Fruit fly (Drosophila melanogaster): Measurements from ENCODE around the gene Cht7.

The Cht7 gene

DNA sequence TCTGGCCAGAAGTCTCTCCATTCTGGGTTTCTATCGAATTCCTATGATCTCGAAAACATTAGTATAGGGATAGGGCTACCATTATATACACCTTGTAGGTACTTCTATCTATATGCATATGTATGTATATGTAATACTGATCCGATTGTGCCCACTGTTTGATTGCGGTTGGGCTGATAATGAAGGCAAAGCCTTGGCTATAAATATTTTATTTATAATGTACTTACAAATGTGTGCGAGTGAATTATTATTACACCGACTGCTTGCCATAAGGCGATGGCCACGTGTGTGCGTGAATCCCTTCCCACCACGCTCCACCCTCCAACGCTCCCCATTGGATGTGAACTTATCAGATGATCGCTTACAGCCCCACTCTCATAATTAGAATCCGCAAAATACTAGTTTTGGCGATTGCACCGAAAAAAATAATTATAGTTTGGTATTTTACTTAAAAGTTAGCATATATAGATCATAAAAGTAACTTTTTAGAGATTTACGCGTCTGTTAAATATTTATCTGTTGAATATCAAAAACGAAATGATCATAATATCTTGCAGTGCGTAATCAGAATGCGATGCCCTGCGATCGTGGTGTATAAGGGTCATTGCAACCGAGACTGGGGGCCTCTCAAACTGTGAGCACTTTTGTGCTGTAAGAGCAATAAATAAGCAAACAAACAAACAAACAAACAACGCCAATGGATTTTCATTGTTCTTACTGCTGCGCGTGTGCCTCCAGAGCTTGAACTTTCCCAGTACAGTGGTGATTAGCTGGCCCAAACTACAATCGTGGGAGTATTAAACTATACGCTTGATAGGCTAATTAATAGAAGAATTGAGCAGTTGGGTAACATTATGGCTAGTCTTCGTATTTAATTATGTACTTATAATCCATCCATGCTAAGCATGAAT is 26.4 kb downstream of the Cht7 start (continued):
- TF ChIP-seq cg (GFP tag; optimal IDR thresholded peaks at IDR 0.05) (peak; percentile 49), CG30020 (tag; optimal IDR thresholded peaks at IDR 0.05) (no peak), CG12104 (GFP tag; optimal IDR thresholded peaks at IDR 0.05) (no peak), CG8478 (optimal IDR thresholded peaks at IDR 0.05) (no peak), Mes4 (GFP tag; optimal IDR thresholded peaks at IDR 0.05) (peak; percentile 22), Sin3A (optimal IDR thresholded peaks at IDR 0.05) (no peak), stc (GFP tag; IDR thresholded peaks at IDR 0.05) (peak; percentile 53), CG7357 (GFP tag; IDR thresholded peaks at IDR 0.05) (no peak), GATAe (GFP tag; conservative IDR thresholded peaks at IDR 0.05) (peak; percentile 57; the same call in 1 of the 2 replicates), CG34224 (GFP tag; IDR thresholded peaks at IDR 0.05; ENCODE audit: partially characterized antibody) (no peak), C15 (GFP tag; IDR thresholded peaks at IDR 0.05) (no peak), CG15514 (GFP tag; optimal IDR thresholded peaks at IDR 0.05) (peak; percentile 53), CG10431 (GFP tag; optimal IDR thresholded peaks at IDR 0.05) (no peak), CG2199 (GFP tag; IDR thresholded peaks at IDR 0.05) (0 out of 3 replicates have a peak, but pooled peaks have one; percentile 25), CG9797 (GFP tag; optimal IDR thresholded peaks at IDR 0.05) (no peak), sisA (GFP tag; IDR thresholded peaks at IDR 0.05) (no peak), CG31224 (GFP tag; IDR thresholded peaks at IDR 0.05) (0 out of 2 replicates have a peak, but pooled peaks have one; percentile 5), CG14667 (GFP tag; IDR thresholded peaks at IDR 0.05) (peak; percentile 7; the same call in 1 of the 2 replicates), gfzf (GFP tag; optimal IDR thresholded peaks at IDR 0.05) (no peak), E2f1 (GFP tag; IDR thresholded peaks at IDR 0.05) (peak; percentile 35; the same call in 1 of the 2 replicates), cwo (GFP tag; optimal IDR thresholded peaks at IDR 0.05) (peak; percentile 75), Mrtf (GFP tag; IDR thresholded peaks at IDR 0.05) (no peak), seq (GFP tag; IDR thresholded peaks at IDR 0.05) (no peak), sna (GFP tag; IDR thresholded peaks at IDR 0.05; ENCODE audit: partially characterized antibody) (no peak), CG2889 (GFP tag; IDR thresholded peaks at IDR 0.05) (no peak), trem (tag; optimal IDR thresholded peaks at IDR 0.05) (no peak), CG31441 (GFP tag; IDR thresholded peaks at IDR 0.05) (peak; percentile 49; the same call in 1 of the 2 replicates), Hr39 (optimal IDR thresholded peaks at IDR 0.05) (no peak), CG4404 (GFP tag; IDR thresholded peaks at IDR 0.05) (no peak), CG1233 (GFP tag; optimal IDR thresholded peaks at IDR 0.05) (peak; percentile 7), repo (GFP tag; optimal IDR thresholded peaks at IDR 0.05) (no peak), CG14710 (tag; optimal IDR thresholded peaks at IDR 0.05) (no peak), peb (GFP tag; IDR thresholded peaks at IDR 0.05) (no peak), E2f2 (GFP tag; IDR thresholded peaks at IDR 0.05) (no peak), kah (GFP tag; optimal IDR thresholded peaks at IDR 0.05) (no peak), ERR (GFP tag; optimal IDR thresholded peaks at IDR 0.05) (no peak), Dek (tag; optimal IDR thresholded peaks at IDR 0.05) (no peak), CG33213 (GFP tag; optimal IDR thresholded peaks at IDR 0.05) (peak; percentile 16), MTF-1 (GFP tag; optimal IDR thresholded peaks at IDR 0.05; ENCODE audit: borderline replicate concordance) (peak; percentile 25), insv (GFP tag; optimal IDR thresholded peaks at IDR 0.05) (no peak), fu2 (GFP tag; optimal IDR thresholded peaks at IDR 0.05) (no peak), Dip2 (GFP tag; IDR thresholded peaks at IDR 0.05) (no peak), HmgZ (tag; optimal IDR thresholded peaks at IDR 0.05) (no peak), BEAF-32 (GFP tag; optimal IDR thresholded peaks at IDR 0.05) (no peak), pita (GFP tag; optimal IDR thresholded peaks at IDR 0.05) (no peak), ind (GFP tag; optimal IDR thresholded peaks at IDR 0.05) (no peak), dan (GFP tag; IDR thresholded peaks at IDR 0.05) (no peak), sqz (GFP tag; optimal IDR thresholded peaks at IDR 0.05) (no peak), dysf (GFP tag; IDR thresholded peaks at IDR 0.05) (peak; percentile 67), Max (GFP tag; optimal IDR thresholded peaks at IDR 0.05) (peak; percentile 12), trh (GFP tag; optimal IDR thresholded peaks at IDR 0.05) (no peak)

Measured in whole organism, embryonic.